Worm (Caenorhabditis elegans) whole organism, young adult: ENCODE measurements around the gene rpt-3.

Source experiments
- B0019.2 ChIP-seq: fragments of 200-800 bp; sonication (Bioruptor generic); conservative IDR thresholded peaks from 2 replicates; pipeline ENCODE4 v1.3.6; 2022; ENCODE audit warnings: missing genetic modification reagents, missing genetic modification characterization, missing compliant biosample characterization
- D2030.7 ChIP-seq: fragments of 200-800 bp; sonication (Bioruptor generic); IDR thresholded peaks from 2 replicates; pipeline ENCODE4 v1.3.6; 2022; ENCODE audit warnings: missing genetic modification reagents, missing genetic modification characterization, missing compliant biosample characterization
- F10E7.11 ChIP-seq: sonication (generic microtip); optimal IDR thresholded peaks from 2 replicates; lab custom pipeline; 2017; ENCODE audit warnings: mild to moderate bottlenecking, missing genetic modification characterization, moderate library complexity, missing compliant biosample characterization
- T07F8.4 ChIP-seq: sonication (generic microtip); optimal IDR thresholded peaks from 2 replicates; lab custom pipeline; 2016; ENCODE audit warnings: mild to moderate bottlenecking, missing genetic modification characterization, moderate library complexity, missing compliant biosample characterization
- Y53F4B.3 ChIP-seq: fragments of 200-800 bp; sonication (Bioruptor generic); IDR thresholded peaks from 2 replicates; pipeline ENCODE4 v1.3.6; 2022; ENCODE audit warnings: missing genetic modification reagents, missing genetic modification characterization, missing compliant biosample characterization
- akir-1 ChIP-seq: fragments of 200-800 bp; sonication (Bioruptor generic); optimal IDR thresholded peaks from 2 replicates; lab custom pipeline; 2018; ENCODE audit warnings: mild to moderate bottlenecking, missing genetic modification characterization, moderate library complexity, missing compliant biosample characterization
- aptf-3 ChIP-seq: fragments of 200-800 bp; sonication (Bioruptor generic); IDR thresholded peaks from 2 replicates; pipeline ENCODE4 v1.3.6; 2022; ENCODE audit warnings: missing genetic modification characterization, missing compliant biosample characterization
- ceh-58 ChIP-seq: fragments of 200-800 bp; sonication (Bioruptor generic); IDR thresholded peaks from 2 replicates; pipeline ENCODE4 v1.3.6; 2022; ENCODE audit warnings: missing genetic modification characterization, missing compliant biosample characterization
- die-1 ChIP-seq: sonication (generic microtip); optimal IDR thresholded peaks from 2 replicates; lab custom pipeline; 2016; ENCODE audit warnings: missing genotype, mild to moderate bottlenecking, missing genetic modification characterization, missing compliant biosample characterization
- dpl-1 ChIP-seq: fragments of 150-350 bp; optimal IDR thresholded peaks from 2 replicates; lab custom pipeline; 2014; ENCODE audit warnings: missing biosample characterization, missing genetic modification reagents, missing genetic modification characterization
- egrh-3 ChIP-seq: fragments of 200-800 bp; sonication (Bioruptor generic); IDR thresholded peaks from 2 replicates; pipeline ENCODE4 v1.3.6; 2022; ENCODE audit warnings: missing genetic modification reagents, missing genetic modification characterization, missing compliant biosample characterization
- fkh-3 ChIP-seq: sonication (generic microtip); optimal IDR thresholded peaks from 2 replicates; lab custom pipeline; 2016; ENCODE audit warnings: mild to moderate bottlenecking, missing genetic modification characterization, missing compliant biosample characterization
- hmg-1.2 ChIP-seq: fragments of 200-800 bp; sonication (Bioruptor generic); IDR thresholded peaks from 2 replicates; pipeline ENCODE4 v1.3.6; 2022; ENCODE audit warnings: missing genetic modification reagents, missing genetic modification characterization, missing compliant biosample characterization
- hmg-20 ChIP-seq: fragments of 200-800 bp; sonication (Bioruptor generic); IDR thresholded peaks from 2 replicates; pipeline ENCODE4 v1.3.6; 2022; ENCODE audit warnings: missing genetic modification reagents, missing genetic modification characterization, missing compliant biosample characterization
- hrde-1 ChIP-seq: sonication (generic microtip); optimal IDR thresholded peaks from 2 replicates; lab custom pipeline; 2016; ENCODE audit warnings: missing genetic modification characterization, mild to moderate bottlenecking, missing compliant biosample characterization, moderate library complexity, missing genotype, missing genetic modification reagents, borderline replicate concordance
- let-526 ChIP-seq: fragments of 200-800 bp; sonication (Bioruptor generic); IDR thresholded peaks from 2 replicates; pipeline ENCODE4 v1.3.6; 2022; ENCODE audit warnings: missing genetic modification reagents, missing genetic modification characterization, missing compliant biosample characterization
- lin-35 ChIP-seq, 3 experiments: fragments of 150-350 bp in 2 of 3; sonication (generic microtip) in 1 of 3; optimal IDR thresholded peaks; 2 replicates each; lab custom pipeline; 2014 to 2018; ENCODE audit warnings: missing biosample characterization in 3 of 3, missing genetic modification characterization in 3 of 3, missing genetic modification reagents in 3 of 3
- lin-54 ChIP-seq: fragments of 200-800 bp; sonication (Bioruptor generic); optimal IDR thresholded peaks from 2 replicates; lab custom pipeline; 2018; ENCODE audit warnings: mild to moderate bottlenecking, missing genetic modification characterization, missing compliant biosample characterization
- lir-1 ChIP-seq: fragments of 200-800 bp; sonication (Bioruptor generic); conservative IDR thresholded peaks from 2 replicates; pipeline ENCODE4 v1.3.6; 2022; ENCODE audit warnings: missing genetic modification reagents, missing genetic modification characterization, missing compliant biosample characterization
- madf-10 ChIP-seq: sonication (generic microtip); optimal IDR thresholded peaks from 2 replicates; lab custom pipeline; 2016; ENCODE audit warnings: mild to moderate bottlenecking, missing genetic modification characterization, missing compliant biosample characterization
- mes-4 ChIP-seq: sonication (generic microtip); optimal IDR thresholded peaks from 2 replicates; lab custom pipeline; 2016; ENCODE audit warnings: missing genotype, missing genetic modification characterization, missing compliant biosample characterization
- mxl-1 ChIP-seq: sonication (generic microtip); optimal IDR thresholded peaks from 2 replicates; lab custom pipeline; 2016; ENCODE audit warnings: missing genetic modification characterization, missing compliant biosample characterization
- nfyb-1 ChIP-seq: fragments of 200-800 bp; sonication (Bioruptor generic); IDR thresholded peaks from 2 replicates; pipeline ENCODE4 v1.3.6; 2022; ENCODE audit warnings: missing genetic modification reagents, missing genetic modification characterization, missing compliant biosample characterization
- pbrm-1 ChIP-seq: fragments of 200-800 bp; sonication (Bioruptor generic); IDR thresholded peaks from 2 replicates; pipeline ENCODE4 v1.3.6; 2022; ENCODE audit warnings: missing genetic modification reagents, missing genetic modification characterization, missing compliant biosample characterization
- rcor-1 ChIP-seq: fragments of 200-800 bp; sonication (Bioruptor generic); IDR thresholded peaks from 2 replicates; pipeline ENCODE4 v1.3.6; 2022; ENCODE audit warnings: missing genetic modification reagents, missing genetic modification characterization, missing compliant biosample characterization
- rec-8 ChIP-seq, 2 experiments: sonication (generic microtip); optimal IDR thresholded peaks; 2 replicates each; lab custom pipeline; 2016; ENCODE audit warnings: mild to moderate bottlenecking in 2 of 2, missing genetic modification characterization in 2 of 2, missing genetic modification reagents in 2 of 2, missing genotype in 2 of 2, missing biosample characterization in 1 of 2, missing compliant biosample characterization in 1 of 2, moderate library complexity in 1 of 2
- repo-1 ChIP-seq: sonication (generic microtip); optimal IDR thresholded peaks from 2 replicates; lab custom pipeline; 2017; ENCODE audit warnings: mild to moderate bottlenecking, missing genetic modification characterization, missing compliant biosample characterization
- rpc-1 ChIP-seq, 2 experiments: fragments of 150-350 bp in 1 of 2; sonication (generic microtip) in 1 of 2; optimal IDR thresholded peaks; 2 replicates each; lab custom pipeline; 2014 to 2018; ENCODE audit warnings: missing biosample characterization in 1 of 2, missing genetic modification characterization in 1 of 2, missing genetic modification reagents in 1 of 2, missing genotype in 1 of 2
- sea-2 ChIP-seq: fragments of 200-800 bp; sonication (Bioruptor generic); IDR thresholded peaks from 2 replicates; pipeline ENCODE4 v1.3.6; 2022; ENCODE audit warnings: missing genetic modification characterization, missing compliant biosample characterization
- snpc-1.3 ChIP-seq: sonication (generic microtip); optimal IDR thresholded peaks from 2 replicates; lab custom pipeline; 2017; ENCODE audit warnings: missing genetic modification characterization, mild to moderate bottlenecking, missing compliant biosample characterization, antibody characterized with exemption, moderate library complexity, missing genotype, missing genetic modification reagents; ENCODE audit not compliant: insufficient read depth
- snpc-3.4 ChIP-seq: sonication (generic microtip); optimal IDR thresholded peaks from 2 replicates; lab custom pipeline; 2017; ENCODE audit warnings: missing genetic modification characterization, mild to moderate bottlenecking, missing compliant biosample characterization, antibody characterized with exemption, moderate library complexity, missing genotype, missing genetic modification reagents
- tbx-9 ChIP-seq: sonication (generic microtip); optimal IDR thresholded peaks from 2 replicates; lab custom pipeline; 2016; ENCODE audit warnings: borderline replicate concordance, missing genetic modification characterization, inconsistent platforms, missing compliant biosample characterization
- unc-130 ChIP-seq: sonication (generic microtip); optimal IDR thresholded peaks from 2 replicates; lab custom pipeline; 2016; ENCODE audit warnings: missing genetic modification reagents, missing genetic modification characterization, missing compliant biosample characterization
- zim-3 ChIP-seq: sonication (generic microtip); optimal IDR thresholded peaks from 2 replicates; lab custom pipeline; 2017; ENCODE audit warnings: mild to moderate bottlenecking, missing genetic modification characterization, moderate library complexity, missing compliant biosample characterization
- ztf-18 ChIP-seq: sonication (generic microtip); optimal IDR thresholded peaks from 2 replicates; lab custom pipeline; 2016; ENCODE audit warnings: missing genotype, mild to moderate bottlenecking, missing genetic modification characterization, missing compliant biosample characterization
- ztf-3 ChIP-seq: fragments of 200-800 bp; sonication (Bioruptor generic); optimal IDR thresholded peaks from 2 replicates; lab custom pipeline; 2018; ENCODE audit warnings: mild to moderate bottlenecking, missing genetic modification characterization, missing compliant biosample characterization

The rpt-3 gene

DNA sequence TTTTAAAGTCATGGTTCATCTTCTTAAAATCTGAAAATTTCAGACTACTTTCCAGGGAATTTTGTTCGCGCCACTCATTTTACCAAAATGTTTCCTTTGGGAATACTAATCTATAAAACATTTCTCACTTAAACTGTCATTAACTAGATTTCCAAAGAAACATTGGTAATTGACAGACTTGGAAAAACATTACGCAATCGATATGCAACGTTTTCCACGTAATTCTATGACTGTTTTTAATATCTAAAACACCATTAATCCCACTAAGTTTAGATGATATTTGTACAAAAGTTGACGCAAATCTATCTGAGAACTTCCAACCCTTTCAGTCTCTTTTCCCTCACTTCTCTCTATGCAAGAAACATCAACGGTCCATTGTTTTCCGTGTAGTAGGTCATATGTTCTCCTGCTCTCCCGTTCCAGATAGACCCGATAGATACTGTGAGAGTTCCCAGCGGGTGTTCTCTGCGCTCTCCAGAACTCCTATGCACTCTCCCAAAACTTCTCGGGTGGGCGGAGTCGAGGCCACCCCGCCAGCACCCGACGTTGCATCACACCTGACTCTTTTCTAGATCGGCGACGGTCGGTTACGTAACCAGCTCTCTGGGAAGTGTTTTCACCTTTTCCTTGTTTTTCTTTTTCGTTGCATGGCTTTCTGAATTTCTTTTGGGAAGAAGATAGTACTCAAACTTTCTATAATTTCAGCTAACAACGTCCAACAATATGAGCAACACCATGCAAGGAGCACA, 11.2 kb upstream of the rpt-3 start, which contains the start of gene zip-8:
Gene zip-8, plus strand, starts transcription at position 700 of the 749 bp plus-strand sequence.
- no peak for TF ChIP-seq hmg-1.2 (GFP tag; lab: Robert Waterston, UW)
- no peak for TF ChIP-seq lin-54
- TF ChIP-seq repo-1: no peak
- TF ChIP-seq rpc-1 (optimal IDR thresholded peaks at IDR 0.05; lab: Kevin White, UChicago): no peak
- TF ChIP-seq rpc-1 (tag; optimal IDR thresholded peaks at IDR 0.05; lab: Kevin White, UChicago): no peak
- TF ChIP-seq lir-1: no peak
- TF ChIP-seq aptf-3 (GFP tag; lab: Robert Waterston, UW): no peak
- no peak for TF ChIP-seq hrde-1
- no peak for TF ChIP-seq sea-2 (GFP tag; lab: Robert Waterston, UW)
- TF ChIP-seq B0019.2: no peak
- TF ChIP-seq let-526 (GFP tag; lab: Robert Waterston, UW): no peak
- no peak for TF ChIP-seq mxl-1 (tag; lab: Kevin White, UChicago)
- TF ChIP-seq ztf-3: no peak
- TF ChIP-seq snpc-1.3 (tag; lab: Kevin White, UChicago): no peak
- no peak for TF ChIP-seq zim-3 (tag; lab: Kevin White, UChicago)
- TF ChIP-seq ceh-58: no peak
- no peak for TF ChIP-seq F10E7.11
- TF ChIP-seq T07F8.4 (tag; lab: Kevin White, UChicago): no peak
- no peak for TF ChIP-seq dpl-1 (GFP tag; lab: Kevin White, UChicago)
- TF ChIP-seq pbrm-1: no peak

DNA sequence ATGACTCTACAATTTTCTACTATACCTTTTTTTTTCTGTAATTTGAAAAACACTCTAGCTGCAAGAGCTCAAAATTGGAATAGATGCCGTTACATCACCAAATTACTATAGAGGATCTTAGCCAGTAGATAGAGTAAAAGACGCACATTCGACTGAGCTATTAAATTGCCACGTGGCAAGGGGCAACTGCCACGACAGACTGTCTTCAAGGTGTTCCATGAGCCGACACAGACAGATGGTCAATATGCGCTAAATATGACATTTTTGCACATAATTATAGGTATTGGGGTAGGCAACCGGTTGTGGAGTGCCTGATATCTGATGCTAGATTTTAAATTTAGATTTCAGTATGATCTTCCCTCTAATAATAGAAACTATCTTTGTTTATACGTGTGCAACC, 10.2 kb upstream of the rpt-3 start:
- TF ChIP-seq D2030.7: no peak
- TF ChIP-seq ztf-3: no peak
- TF ChIP-seq hmg-20 (GFP tag; lab: Robert Waterston, UW): no peak
- no peak for TF ChIP-seq dpl-1 (GFP tag; lab: Kevin White, UChicago)
- TF ChIP-seq fkh-3 (tag; lab: Kevin White, UChicago): no peak
- no peak for TF ChIP-seq rcor-1
- TF ChIP-seq rec-8 (tag; optimal IDR thresholded peaks at IDR 0.05; lab: Kevin White, UChicago): no peak
- no peak for TF ChIP-seq mes-4 (tag; lab: Kevin White, UChicago)
- TF ChIP-seq nfyb-1 (GFP tag; lab: Robert Waterston, UW): no peak
- TF ChIP-seq egrh-3 (GFP tag; lab: Robert Waterston, UW): no peak
- TF ChIP-seq lin-35 (GFP tag; optimal IDR thresholded peaks at IDR 0.05; lab: Kevin White, UChicago): no peak
- TF ChIP-seq tbx-9 (tag; lab: Kevin White, UChicago): no peak
- TF ChIP-seq snpc-3.4 (tag; lab: Kevin White, UChicago): no peak
- no peak for TF ChIP-seq unc-130 (GFP tag; lab: Kevin White, UChicago)
- TF ChIP-seq Y53F4B.3: no peak
- no peak for TF ChIP-seq die-1 (tag; lab: Kevin White, UChicago)
- no peak for TF ChIP-seq T07F8.4 (tag; lab: Kevin White, UChicago)
- TF ChIP-seq akir-1 (GFP tag; lab: Kevin White, UChicago): no peak
- TF ChIP-seq ztf-18 (tag; lab: Kevin White, UChicago): no peak
- TF ChIP-seq madf-10 (tag; lab: Kevin White, UChicago): no peak
